Fruit fly (Drosophila melanogaster) whole organism, pupa: ENCODE measurements around the gene CG9356.

ENCODE experiments used
- CG10348 ChIP-seq: fragments of 200-800 bp; sonication (Bioruptor generic); IDR thresholded peaks from 2 replicates; pipeline ENCODE4 v1.3.6; 2022; ENCODE audit warnings: missing biosample characterization, missing genetic modification characterization
- CG12605 ChIP-seq: fragments of 200-800 bp; sonication (Bioruptor generic); IDR thresholded peaks from 2 replicates; pipeline ENCODE4 v1.3.6; 2022; ENCODE audit warnings: missing biosample characterization, missing genetic modification characterization
- CG13204 ChIP-seq: fragments of 200-800 bp; sonication (Bioruptor generic); optimal IDR thresholded peaks from 2 replicates; lab custom pipeline; 2018; ENCODE audit warnings: missing biosample characterization, mild to moderate bottlenecking, missing genetic modification characterization, moderate library complexity
- CG14655 ChIP-seq: fragments of 200-800 bp; sonication (Bioruptor generic); optimal IDR thresholded peaks from 3 replicates; lab custom pipeline; 2017; ENCODE audit warnings: mild to moderate bottlenecking, missing biosample characterization, missing genetic modification reagents, missing genetic modification characterization
- CG15710 ChIP-seq: fragments of 200-800 bp; sonication (Bioruptor generic); optimal IDR thresholded peaks from 2 replicates; lab custom pipeline; 2018; ENCODE audit warnings: missing biosample characterization, mild to moderate bottlenecking, missing genetic modification characterization, moderate library complexity
- CG17806 ChIP-seq: fragments of 200-800 bp; sonication (Bioruptor generic); optimal IDR thresholded peaks from 2 replicates; lab custom pipeline; 2018; ENCODE audit warnings: missing biosample characterization, mild to moderate bottlenecking, missing genetic modification characterization, moderate library complexity
- CG32121 ChIP-seq: fragments of 200-800 bp; sonication (Bioruptor generic); IDR thresholded peaks from 2 replicates; pipeline ENCODE4 v1.3.6; 2022; ENCODE audit warnings: missing biosample characterization, missing genetic modification characterization
- CG34367 ChIP-seq: fragments of 200-800 bp; sonication (Bioruptor generic); optimal IDR thresholded peaks from 2 replicates; lab custom pipeline; 2018; ENCODE audit warnings: missing biosample characterization, mild to moderate bottlenecking, missing genetic modification characterization
- CG4496 ChIP-seq: fragments of 200-800 bp; sonication (Bioruptor generic); IDR thresholded peaks from 3 replicates; pipeline ENCODE4 v1.3.6; 2022; ENCODE audit warnings: missing biosample characterization, missing genetic modification characterization
- CG8159 ChIP-seq: fragments of 200-800 bp; sonication (Bioruptor generic); optimal IDR thresholded peaks from 3 replicates; lab custom pipeline; 2018; ENCODE audit warnings: missing biosample characterization, mild to moderate bottlenecking, missing genetic modification characterization, moderate library complexity
- CG8301 ChIP-seq: fragments of 200-800 bp; sonication (Bioruptor generic); optimal IDR thresholded peaks from 2 replicates; lab custom pipeline; 2018; ENCODE audit warnings: missing biosample characterization, mild to moderate bottlenecking, missing genetic modification characterization
- CG9948 ChIP-seq: fragments of 200-800 bp; sonication (Bioruptor generic); optimal IDR thresholded peaks from 2 replicates; lab custom pipeline; 2018; ENCODE audit warnings: missing biosample characterization, mild to moderate bottlenecking, missing genetic modification characterization, moderate library complexity
- D1 ChIP-seq: fragments of 200-800 bp; sonication (Bioruptor generic); optimal IDR thresholded peaks from 2 replicates; lab custom pipeline; 2018; ENCODE audit warnings: missing biosample characterization, mild to moderate bottlenecking, missing genetic modification characterization, moderate library complexity
- EcR ChIP-seq: fragments of 200-800 bp; sonication (Bioruptor generic); optimal IDR thresholded peaks from 3 replicates; lab custom pipeline; 2019; ENCODE audit warnings: missing biosample characterization, missing genetic modification characterization, mild to moderate bottlenecking, moderate library complexity, missing genetic modification reagents
- Ets98B ChIP-seq: fragments of 200-800 bp; sonication (Bioruptor generic); IDR thresholded peaks from 2 replicates; pipeline ENCODE4 v1.3.6; 2022; ENCODE audit warnings: missing biosample characterization, missing genetic modification characterization
- Pif1A ChIP-seq: fragments of 200-800 bp; sonication (Bioruptor generic); optimal IDR thresholded peaks from 3 replicates; lab custom pipeline; 2016; ENCODE audit warnings: missing biosample characterization, missing genetic modification characterization
- Pif1B ChIP-seq: fragments of 200-800 bp; sonication (Bioruptor generic); optimal IDR thresholded peaks from 3 replicates; lab custom pipeline; 2016; ENCODE audit warnings: missing biosample characterization, missing genetic modification characterization
- Snoo ChIP-seq: fragments of 200-800 bp; sonication (Bioruptor generic); optimal IDR thresholded peaks from 3 replicates; lab custom pipeline; 2017; ENCODE audit warnings: missing biosample characterization, mild to moderate bottlenecking, missing genetic modification characterization, inconsistent platforms
- fd96Ca ChIP-seq: fragments of 200-800 bp; sonication (Bioruptor generic); IDR thresholded peaks from 3 replicates; pipeline ENCODE4 v1.3.6; 2022; ENCODE audit warnings: missing biosample characterization, missing genetic modification characterization
- gl ChIP-seq: fragments of 200-800 bp; sonication (Bioruptor generic); optimal IDR thresholded peaks from 2 replicates; lab custom pipeline; 2018; ENCODE audit warnings: missing biosample characterization, mild to moderate bottlenecking, missing genetic modification characterization
- rn ChIP-seq: fragments of 200-800 bp; sonication (Bioruptor generic); IDR thresholded peaks from 2 replicates; pipeline ENCODE4 v1.3.6; 2022; ENCODE audit warnings: missing biosample characterization, missing genetic modification characterization

Gene CG9356

DNA sequence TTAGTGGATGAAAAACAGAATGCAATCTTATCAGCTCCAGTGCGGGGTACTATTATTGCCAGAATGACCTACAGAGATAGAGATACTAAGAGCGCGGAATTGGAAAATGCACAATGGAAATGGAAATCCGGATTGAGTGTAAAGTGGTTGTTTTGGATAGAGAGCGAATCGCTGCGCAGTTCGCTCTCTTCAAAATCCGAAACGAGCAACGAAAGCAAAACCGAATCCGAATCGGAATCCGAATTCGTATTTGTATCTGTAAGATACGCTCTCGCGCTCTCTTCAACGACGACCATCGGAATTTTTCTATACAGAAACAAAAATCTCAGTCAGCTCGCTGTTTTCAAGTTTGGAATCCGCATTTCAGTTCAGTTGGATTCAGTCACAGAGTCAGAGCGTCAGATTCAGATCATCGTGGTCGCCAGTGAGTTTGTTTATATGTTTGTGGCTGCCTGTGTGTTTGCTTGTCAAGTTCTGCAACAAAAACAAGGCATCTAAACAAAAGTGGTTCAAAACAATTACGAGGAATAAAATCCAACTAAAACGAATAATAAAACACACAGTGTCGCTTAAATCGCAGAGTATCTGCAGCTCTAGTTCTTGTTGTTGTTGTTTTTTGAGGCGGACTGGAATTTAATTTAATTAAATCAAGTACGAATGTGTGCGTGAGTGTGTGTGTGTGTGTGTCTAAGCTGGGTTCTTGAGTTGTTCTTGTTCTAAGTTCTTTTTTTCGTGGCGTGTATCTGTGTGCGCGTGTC, 13.7 kb upstream of the CG9356 start, which contains the start of gene ps:
Gene ps (plus strand): TSS at position 364 of the 758 bp plus-strand sequence.
- TF ChIP-seq CG8301 (no peak), CG8159 (tag; lab: Kevin White, UChicago) (no peak), CG13204 (GFP tag; lab: Kevin White, UChicago) (no peak), Snoo (tag; lab: Kevin White, UChicago) (peak; percentile 0), Pif1B (peak; percentile 48), gl (tag; lab: Kevin White, UChicago) (peak; percentile 26), CG10348 (no peak)

DNA sequence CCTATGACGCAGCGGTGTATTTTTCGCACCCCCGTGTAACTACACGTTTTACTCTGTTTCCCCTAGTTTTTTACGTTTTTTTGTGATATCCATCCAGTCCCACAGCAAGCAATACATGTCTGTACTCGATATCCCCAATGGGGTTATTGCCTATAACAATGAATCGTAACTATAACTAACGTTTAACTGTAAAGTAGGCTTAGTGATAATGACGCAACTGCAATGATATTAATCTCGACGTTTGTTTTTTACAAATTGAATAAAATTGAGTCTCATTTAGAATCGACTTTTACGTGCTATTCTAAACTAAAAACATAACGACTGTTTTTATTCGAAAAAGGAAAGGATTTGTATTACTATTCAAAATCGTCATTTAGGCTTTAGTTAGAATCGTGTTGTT, 12.9 kb upstream of the CG9356 start:
- no peak for TF ChIP-seq CG13204 (GFP tag; lab: Kevin White, UChicago)
- TF ChIP-seq D1 (tag; lab: Kevin White, UChicago): no peak
- no peak for TF ChIP-seq Pif1A (GFP tag; lab: Kevin White, UChicago)
- no peak for TF ChIP-seq Snoo (tag; lab: Kevin White, UChicago)
- TF ChIP-seq CG10348: no peak
- TF ChIP-seq CG17806: no peak
- TF ChIP-seq CG32121 (GFP tag; lab: Robert Waterston, UW): no peak

DNA sequence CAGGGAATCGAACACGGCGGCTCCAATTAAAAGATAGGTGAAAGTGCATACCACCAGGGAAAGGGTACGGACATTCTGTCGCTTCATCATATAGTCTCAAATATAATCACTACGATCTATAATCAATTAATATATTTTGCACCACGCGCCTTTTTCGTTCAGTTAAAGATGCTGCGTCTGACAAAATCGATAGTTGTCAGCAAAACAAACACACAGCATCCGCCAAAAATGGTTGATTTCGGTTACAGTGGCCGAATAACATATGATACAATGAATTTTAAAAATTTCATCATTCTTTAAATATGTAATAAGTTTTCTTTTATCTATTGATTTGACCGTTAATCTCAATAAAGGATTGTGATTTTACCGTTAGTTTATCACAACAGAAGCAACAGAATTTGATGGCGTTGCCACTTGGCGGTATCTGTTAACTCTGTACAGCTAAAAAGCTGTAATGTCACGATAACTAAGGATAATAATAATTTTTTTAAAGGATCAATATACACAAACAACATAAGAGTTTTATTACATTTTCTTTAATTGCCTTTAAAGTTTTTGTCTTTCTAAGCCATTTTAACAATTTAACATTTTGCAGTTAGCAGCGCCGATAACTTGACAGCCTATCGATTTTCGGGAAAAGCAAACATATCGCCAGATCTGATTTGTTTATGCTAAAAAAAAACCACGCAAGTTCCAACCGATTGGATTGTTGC, 8.0 kb upstream of the CG9356 start, which contains the start of the genes Task7 and alpha-Man-IIa:
Gene Task7 (minus strand): TSS at position 366 of the 713 bp plus-strand sequence.
Gene alpha-Man-IIa (plus strand): TSS at position 621 of the 713 bp plus-strand sequence.
- TF ChIP-seq Pif1A (GFP tag; lab: Kevin White, UChicago): no peak
- TF ChIP-seq CG8159 (tag; lab: Kevin White, UChicago): no peak
- no peak for TF ChIP-seq CG14655 (GFP tag; lab: Kevin White, UChicago)
- no peak for TF ChIP-seq Pif1B
- TF ChIP-seq CG32121 (GFP tag; lab: Robert Waterston, UW): no peak
- TF ChIP-seq, all 21 proteins: peak for 0

DNA sequence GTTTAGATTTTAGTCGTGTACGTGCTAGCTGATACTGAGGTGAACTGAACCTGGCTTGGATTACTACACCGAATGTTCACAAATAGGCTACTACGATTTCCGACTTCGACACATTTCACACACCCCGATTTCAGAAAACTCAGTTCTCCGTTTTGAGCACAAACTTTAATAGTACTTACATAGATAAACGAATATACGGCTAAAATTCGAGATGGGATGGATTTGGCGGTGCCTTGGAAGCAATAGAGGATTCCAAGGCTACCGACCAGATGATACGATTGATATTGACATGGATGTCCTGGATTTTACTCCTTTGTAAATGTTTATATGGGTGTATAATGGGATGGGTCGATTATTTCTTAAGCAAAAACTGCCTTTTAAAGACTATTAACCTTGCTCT, 6.1 kb upstream of the CG9356 start, which contains the start of gene betaTub85D:
Gene betaTub85D (minus strand): TSS at position 101 of the 400 bp plus-strand sequence.
- TF ChIP-seq CG10348 (no peak), Ets98B (GFP tag; lab: Robert Waterston, UW) (no peak), CG15710 (tag; lab: Kevin White, UChicago) (no peak), fd96Ca (GFP tag; lab: Robert Waterston, UW) (no peak)

DNA sequence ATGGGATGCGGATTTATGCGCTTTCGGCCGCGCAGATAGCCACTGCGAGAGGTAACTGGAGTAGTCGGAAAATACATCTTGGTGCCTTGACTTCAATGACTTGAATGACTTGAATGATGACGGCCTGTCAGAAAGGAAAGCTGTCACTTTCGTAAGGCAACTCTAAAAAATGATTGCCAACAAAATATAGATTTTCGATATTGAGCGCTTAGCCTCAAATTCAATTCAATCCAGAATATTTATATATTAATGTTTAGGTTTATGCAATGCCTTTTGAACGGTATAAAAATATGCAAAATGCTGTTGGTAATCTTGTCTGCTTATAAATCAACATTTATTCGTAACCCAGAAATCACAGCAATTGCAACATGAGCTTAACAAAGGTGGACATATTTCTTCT, 4.0 kb upstream of the CG9356 start, which contains the start of gene CG44261:
Gene CG44261 (minus strand): TSS at position 101 of the 400 bp plus-strand sequence.
- no peak for TF ChIP-seq Ets98B (GFP tag; lab: Robert Waterston, UW)
- TF ChIP-seq Snoo (tag; lab: Kevin White, UChicago): no peak
- TF ChIP-seq rn: no peak
- no peak for TF ChIP-seq CG12605 (GFP tag; lab: Robert Waterston, UW)
- TF ChIP-seq CG10348: no peak
- TF ChIP-seq CG9948 (tag; lab: Kevin White, UChicago): no peak
- no peak for TF ChIP-seq Pif1A (GFP tag; lab: Kevin White, UChicago)
- TF ChIP-seq D1 (tag; lab: Kevin White, UChicago): no peak
- no peak for TF ChIP-seq CG8301
- no peak for TF ChIP-seq CG34367 (tag; lab: Kevin White, UChicago)
- no peak for TF ChIP-seq CG13204 (GFP tag; lab: Kevin White, UChicago)
- TF ChIP-seq CG4496 (GFP tag; lab: Robert Waterston, UW): no peak

DNA sequence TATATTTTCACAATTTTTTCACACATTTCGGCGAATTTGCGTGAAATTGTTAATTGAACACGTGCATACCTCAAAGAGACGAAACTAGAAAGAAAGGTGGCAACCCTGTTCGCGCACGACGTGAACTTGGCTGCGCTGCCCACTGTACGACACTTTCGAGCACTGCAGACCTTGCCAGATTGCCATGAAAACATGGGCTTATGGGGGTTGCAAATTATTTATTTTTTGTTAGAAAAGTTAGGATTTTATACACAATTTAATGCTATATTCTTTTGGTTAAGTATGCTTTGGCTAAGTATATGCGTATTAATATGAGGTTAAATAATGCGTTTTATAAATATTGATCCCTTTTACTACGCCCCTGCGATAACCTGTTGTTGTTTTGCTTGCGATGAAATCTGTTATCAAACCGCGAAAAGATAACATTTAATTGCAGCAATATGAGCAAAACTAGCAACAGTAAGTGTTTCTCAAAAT, 2.9 kb downstream of the CG9356 start, which contains the start of the genes RpL34b and CG8132:
Gene RpL34b (minus strand): TSS at position 100 of the 477 bp plus-strand sequence.
Gene CG8132 (plus strand): TSS at position 369 of the 477 bp plus-strand sequence.
- TF ChIP-seq Snoo (tag; lab: Kevin White, UChicago) (peak; percentile 91), CG13204 (GFP tag; lab: Kevin White, UChicago) (no peak), CG34367 (tag; lab: Kevin White, UChicago) (peak; percentile 81), CG12605 (GFP tag; lab: Robert Waterston, UW) (peak; percentile 89), CG15710 (tag; lab: Kevin White, UChicago) (peak; percentile 90), CG8301 (no peak), CG17806 (peak; percentile 84), EcR (GFP tag; lab: Kevin White, UChicago) (peak; percentile 32), CG8159 (tag; lab: Kevin White, UChicago) (peak; percentile 90), CG10348 (peak; percentile 41; the same call in 1 of the 2 replicates), CG4496 (GFP tag; lab: Robert Waterston, UW) (peak; percentile 95), CG14655 (GFP tag; lab: Kevin White, UChicago) (no peak), fd96Ca (GFP tag; lab: Robert Waterston, UW) (peak; percentile 77; the same call in 2 of the 3 replicates), CG9948 (tag; lab: Kevin White, UChicago) (peak; percentile 81), rn (peak; percentile 86), Pif1A (GFP tag; lab: Kevin White, UChicago) (no peak), Ets98B (GFP tag; lab: Robert Waterston, UW) (peak; percentile 93), Pif1B (no peak), D1 (tag; lab: Kevin White, UChicago) (no peak), CG32121 (GFP tag; lab: Robert Waterston, UW) (peak; percentile 95), gl (tag; lab: Kevin White, UChicago) (peak; percentile 75)
- TF ChIP-seq, all 21 proteins: peak for 15
